Worm (Caenorhabditis elegans): ENCODE results near the gene mrck-1.

ce11 chrV:6222171-6222733 lies 44.8 kb downstream of the mrck-1 start:
- TF ChIP-seq nhr-76 (tag; optimal IDR thresholded peaks at IDR 0.05) = no peak
- no peak for TF ChIP-seq nhr-237 (tag; optimal IDR thresholded peaks at IDR 0.05)
